Worm (Caenorhabditis elegans) whole organism, L1 larva: ENCODE results near the gene swm-1.
A peak's percentile ranks its signal among the peaks of the same experiment; 100 is the strongest.

Source experiments
- C34B4.2 ChIP-seq: sonication (generic microtip); optimal IDR thresholded peaks from 2 replicates; lab custom pipeline; 2017; ENCODE audit warnings: mild to moderate bottlenecking, missing genetic modification characterization, missing compliant biosample characterization
- F16B12.6 ChIP-seq: fragments of 150-350 bp; optimal IDR thresholded peaks from 2 replicates; lab custom pipeline; 2014; ENCODE audit warnings: missing biosample characterization, missing genetic modification characterization
- aha-1 ChIP-seq: fragments of 150-350 bp; optimal IDR thresholded peaks from 2 replicates; lab custom pipeline; 2014; ENCODE audit warnings: missing biosample characterization, missing genetic modification characterization
- aly-2 ChIP-seq: fragments of 150-350 bp; optimal IDR thresholded peaks from 2 replicates; lab custom pipeline; 2014; ENCODE audit warnings: missing biosample characterization, missing genetic modification characterization
- ama-1 ChIP-seq: fragments of 150-350 bp; optimal IDR thresholded peaks from 2 replicates; lab custom pipeline; 2014
- blmp-1 ChIP-seq: fragments of 150-350 bp; optimal IDR thresholded peaks from 2 replicates; lab custom pipeline; 2014; ENCODE audit warnings: missing biosample characterization, missing genetic modification characterization
- ceh-63 ChIP-seq: fragments of 200-800 bp; sonication (Bioruptor generic); optimal IDR thresholded peaks from 2 replicates; lab custom pipeline; 2018; ENCODE audit warnings: mild to moderate bottlenecking, missing genetic modification characterization, missing compliant biosample characterization
- ceh-82 ChIP-seq, 3 experiments: fragments of 150-350 bp in 1 of 3; sonication (generic microtip) in 2 of 3; optimal IDR thresholded peaks; 2 replicates each; lab custom pipeline; 2014 to 2017; ENCODE audit warnings: missing biosample characterization in 3 of 3, missing genetic modification characterization in 3 of 3
- ces-1 ChIP-seq: fragments of 150-350 bp; optimal IDR thresholded peaks from 2 replicates; lab custom pipeline; 2014; ENCODE audit warnings: missing biosample characterization, missing genetic modification reagents, missing genetic modification characterization
- dsc-1 ChIP-seq: sonication (generic microtip); optimal IDR thresholded peaks from 2 replicates; lab custom pipeline; 2016; ENCODE audit warnings: mild to moderate bottlenecking, missing genetic modification characterization, missing compliant biosample characterization
- efl-1 ChIP-seq, 4 experiments: fragments of 150-350 bp; optimal IDR thresholded peaks in 3 of 4; peaks in 1 of 4; 1 replicate in 1 of 4; 2 replicates in 3 of 4; lab custom pipeline; 2014; ENCODE audit warnings: missing biosample characterization in 2 of 4, missing genetic modification characterization in 2 of 4, missing genetic modification reagents in 2 of 4
- efl-3 ChIP-seq: fragments of 200-800 bp; sonication (Bioruptor generic); optimal IDR thresholded peaks from 2 replicates; lab custom pipeline; 2018; ENCODE audit warnings: mild to moderate bottlenecking, missing genetic modification characterization, missing compliant biosample characterization
- egl-13 ChIP-seq: sonication (generic microtip); optimal IDR thresholded peaks from 2 replicates; lab custom pipeline; 2016; ENCODE audit warnings: missing genotype, missing genetic modification reagents, missing genetic modification characterization, missing compliant biosample characterization
- egl-27 ChIP-seq, 2 experiments: fragments of 150-350 bp in 1 of 2; sonication (generic microtip); optimal IDR thresholded peaks; 3 replicates each; lab custom pipeline; 2017 to 2018; ENCODE audit warnings: missing biosample characterization in 2 of 2, missing genetic modification characterization in 2 of 2, missing genetic modification reagents in 2 of 2
- elt-3 ChIP-seq, 6 experiments: fragments of 150-350 bp in 1 of 6; sonication (generic microtip); optimal IDR thresholded peaks; 2 replicates each; lab custom pipeline; 2017 to 2018; ENCODE audit warnings: missing biosample characterization in 6 of 6, missing genetic modification characterization in 6 of 6, inconsistent platforms in 1 of 6
- fkh-8 ChIP-seq: sonication (generic microtip); optimal IDR thresholded peaks from 2 replicates; lab custom pipeline; 2016; ENCODE audit warnings: mild to moderate bottlenecking, missing genetic modification characterization, missing compliant biosample characterization
- fos-1 ChIP-seq: fragments of 150-350 bp; optimal IDR thresholded peaks from 2 replicates; lab custom pipeline; 2014; ENCODE audit warnings: missing biosample characterization, missing genetic modification characterization
- grh-1 ChIP-seq: fragments of 200-800 bp; sonication (Bioruptor generic); IDR thresholded peaks from 2 replicates; pipeline ENCODE4 v1.3.6; 2022; ENCODE audit warnings: missing genetic modification reagents, missing genetic modification characterization, missing compliant biosample characterization
- hlh-17 ChIP-seq: fragments of 200-800 bp; sonication (Bioruptor generic); optimal IDR thresholded peaks from 2 replicates; lab custom pipeline; 2018; ENCODE audit warnings: missing genetic modification characterization, mild to moderate bottlenecking, missing compliant biosample characterization, moderate library complexity, borderline replicate concordance
- hpl-2 ChIP-seq: fragments of 150-350 bp; optimal IDR thresholded peaks from 2 replicates; lab custom pipeline; 2014; ENCODE audit warnings: missing biosample characterization, missing genetic modification reagents, missing genetic modification characterization
- lin-13 ChIP-seq: fragments of 150-350 bp; optimal IDR thresholded peaks from 2 replicates; lab custom pipeline; 2014; ENCODE audit warnings: missing biosample characterization, missing genetic modification reagents, missing genetic modification characterization
- lin-14 ChIP-seq: fragments of 200-800 bp; sonication (Bioruptor generic); optimal IDR thresholded peaks from 2 replicates; lab custom pipeline; 2018; ENCODE audit warnings: mild to moderate bottlenecking, missing genetic modification characterization, moderate library complexity, missing compliant biosample characterization
- lin-35 ChIP-seq, 2 experiments: fragments of 150-350 bp; optimal IDR thresholded peaks; 2 replicates each; lab custom pipeline; 2014; ENCODE audit warnings: missing biosample characterization in 2 of 2, missing genetic modification characterization in 2 of 2, missing genetic modification reagents in 2 of 2
- lin-39 ChIP-seq: fragments of 150-350 bp; optimal IDR thresholded peaks from 2 replicates; lab custom pipeline; 2014; ENCODE audit warnings: missing biosample characterization, missing genetic modification reagents, missing genetic modification characterization
- lir-3 ChIP-seq: sonication (generic microtip); optimal IDR thresholded peaks from 2 replicates; lab custom pipeline; 2016; ENCODE audit warnings: mild to moderate bottlenecking, missing genetic modification characterization, moderate library complexity, missing compliant biosample characterization; ENCODE audit not compliant: poor library complexity
- mef-2 ChIP-seq: fragments of 150-350 bp; optimal IDR thresholded peaks from 2 replicates; lab custom pipeline; 2014; ENCODE audit warnings: missing biosample characterization, missing genetic modification characterization
- nhr-76 ChIP-seq: sonication (generic microtip); optimal IDR thresholded peaks from 2 replicates; lab custom pipeline; 2017; ENCODE audit warnings: missing biosample characterization, missing genetic modification characterization
- nhr-84 ChIP-seq: sonication (generic microtip); optimal IDR thresholded peaks from 2 replicates; lab custom pipeline; 2017; ENCODE audit warnings: missing biosample characterization, missing genetic modification characterization
- nhr-85 ChIP-seq: sonication (generic microtip); peaks from one replicate; lab custom pipeline; 2016; ENCODE audit warnings: missing genetic modification characterization, inconsistent platforms, missing compliant biosample characterization
- pqm-1 ChIP-seq: sonication (generic microtip); optimal IDR thresholded peaks from 3 replicates; lab custom pipeline; 2017; ENCODE audit warnings: missing biosample characterization, missing genetic modification characterization
- snu-23 ChIP-seq: sonication (generic microtip); optimal IDR thresholded peaks from 2 replicates; lab custom pipeline; 2016; ENCODE audit warnings: missing genetic modification characterization, missing compliant biosample characterization
- swsn-7 ChIP-seq: sonication (generic microtip); optimal IDR thresholded peaks from 2 replicates; lab custom pipeline; 2016; ENCODE audit warnings: missing genetic modification characterization, missing compliant biosample characterization
- tlp-1 ChIP-seq: fragments of 150-350 bp; optimal IDR thresholded peaks from 2 replicates; lab custom pipeline; 2014; ENCODE audit warnings: missing biosample characterization, missing genetic modification characterization
- unc-30 ChIP-seq: sonication (generic microtip); optimal IDR thresholded peaks from 2 replicates; lab custom pipeline; 2017; ENCODE audit warnings: missing biosample characterization, missing genetic modification characterization
- unc-86 ChIP-seq: sonication (generic microtip); optimal IDR thresholded peaks from 2 replicates; lab custom pipeline; 2016; ENCODE audit warnings: missing genetic modification characterization, missing compliant biosample characterization
- vab-15 ChIP-seq: sonication (generic microtip); optimal IDR thresholded peaks from 2 replicates; lab custom pipeline; 2017; ENCODE audit warnings: missing genotype, mild to moderate bottlenecking, missing genetic modification characterization, missing compliant biosample characterization
- xbp-1 ChIP-seq: sonication (generic microtip); optimal IDR thresholded peaks from 2 replicates; lab custom pipeline; 2016; ENCODE audit warnings: missing genetic modification characterization, missing compliant biosample characterization
- zip-4 ChIP-seq: fragments of 200-800 bp; sonication (Bioruptor generic); optimal IDR thresholded peaks from 2 replicates; lab custom pipeline; 2018; ENCODE audit warnings: mild to moderate bottlenecking, missing genetic modification characterization, moderate library complexity, missing compliant biosample characterization
- ztf-11 ChIP-seq, 2 experiments: sonication (generic microtip); optimal IDR thresholded peaks; 2 replicates each; lab custom pipeline; 2016 to 2017; ENCODE audit warnings: missing genetic modification characterization in 2 of 2, missing biosample characterization in 1 of 2, missing compliant biosample characterization in 1 of 2

Gene swm-1

DNA sequence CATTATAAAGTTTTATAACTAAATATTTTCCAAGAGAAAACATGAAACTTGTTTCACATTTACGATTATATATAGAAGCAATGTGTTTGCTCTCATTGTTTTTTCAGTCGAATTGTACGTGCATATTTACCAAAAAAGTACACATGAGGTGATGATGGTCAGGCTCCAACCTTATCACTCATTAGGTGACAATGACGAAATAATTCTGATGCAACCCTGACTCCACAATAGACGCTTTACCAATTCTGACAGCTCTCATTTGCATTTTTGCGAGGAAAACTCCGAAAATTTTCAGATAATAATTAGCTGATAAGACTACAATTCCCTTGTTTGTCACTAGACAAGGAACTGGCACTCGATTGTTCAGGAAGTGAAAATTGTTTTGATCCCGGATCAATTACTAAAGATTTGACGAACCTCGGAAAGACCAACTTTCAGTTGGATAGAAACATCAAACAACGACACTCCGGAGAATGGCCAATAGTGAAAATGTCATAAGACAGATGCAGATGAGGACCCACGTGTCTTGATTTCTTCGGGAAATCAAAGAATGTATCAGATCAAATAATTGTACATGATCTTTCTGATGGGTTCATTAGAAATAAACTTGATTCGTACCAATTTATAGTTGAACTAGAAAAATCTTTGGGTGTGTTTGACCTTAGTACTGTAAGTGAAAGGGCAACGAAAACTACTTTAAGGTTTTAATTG lies 24.3 kb upstream of the swm-1 start (continued):
- TF ChIP-seq lin-35 (GFP tag; optimal IDR thresholded peaks at IDR 0.05; lab: Kevin White, UChicago) (peak in 1 of 2 experiments; percentile 70), dsc-1 (tag; lab: Kevin White, UChicago) (no peak), ceh-82 (tag; optimal IDR thresholded peaks at IDR 0.05; lab: Kevin White, UChicago) (no peak), ceh-63 (GFP tag; lab: Kevin White, UChicago) (no peak), tlp-1 (tag; lab: Kevin White, UChicago) (no peak), nhr-85 (tag; lab: Kevin White, UChicago) (peak; percentile 78), nhr-84 (no peak), blmp-1 (tag; lab: Kevin White, UChicago) (peak; percentile 87), zip-4 (GFP tag; lab: Kevin White, UChicago) (no peak), grh-1 (GFP tag; lab: Robert Waterston, UW) (no peak), snu-23 (peak; percentile 37), hlh-17 (GFP tag; lab: Kevin White, UChicago) (no peak), mef-2 (no peak), ces-1 (GFP tag; lab: Kevin White, UChicago) (no peak), pqm-1 (tag; lab: Kevin White, UChicago) (no peak), lin-13 (GFP tag; lab: Kevin White, UChicago) (no peak), egl-27 (tag; optimal IDR thresholded peaks at IDR 0.05; lab: Kevin White, UChicago) (no peak), efl-1 (optimal IDR thresholded peaks at IDR 0.05; lab: Kevin White, UChicago) (no peak), efl-1 (GFP tag; optimal IDR thresholded peaks at IDR 0.05 in 1 of 2; lab: Kevin White, UChicago) (no peak), vab-15 (no peak), swsn-7 (no peak), ama-1 (no peak), elt-3 (tag; optimal IDR thresholded peaks at IDR 0.05; lab: Kevin White, UChicago) (peak in 1 of 6 experiments; percentile 69), lin-39 (no peak), aly-2 (tag; lab: Kevin White, UChicago) (no peak), aha-1 (tag; lab: Kevin White, UChicago) (no peak), efl-3 (GFP tag; lab: Kevin White, UChicago) (no peak), xbp-1 (no peak), lir-3 (no peak), fkh-8 (tag; lab: Kevin White, UChicago) (no peak), unc-86 (tag; lab: Kevin White, UChicago) (no peak), ztf-11 (tag; optimal IDR thresholded peaks at IDR 0.05; lab: Kevin White, UChicago) (no peak)

DNA sequence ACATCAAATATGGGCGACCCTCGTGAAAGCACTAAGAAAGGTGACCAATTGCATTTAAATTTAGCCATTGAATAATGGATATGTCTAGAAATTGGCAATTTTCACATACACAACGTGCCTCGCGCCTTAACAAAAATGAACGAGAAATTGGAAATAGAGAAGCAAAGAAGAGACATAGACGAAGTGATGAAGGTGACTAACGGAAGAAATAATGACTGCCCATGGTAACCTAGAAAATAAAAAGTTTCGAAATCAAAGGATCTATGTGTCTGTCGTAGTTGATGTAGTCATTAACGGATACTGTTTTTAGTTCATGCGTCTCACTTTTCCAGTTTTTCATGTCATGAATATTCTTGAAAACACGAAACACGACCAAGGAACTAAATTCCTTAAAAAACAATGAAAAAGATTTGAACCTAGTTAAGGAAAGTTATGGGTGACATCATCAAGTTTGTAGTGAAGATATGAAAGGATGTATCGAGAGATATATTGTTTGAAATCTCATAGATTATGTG lies 23.5 kb upstream of the swm-1 start:
- TF ChIP-seq aha-1 (tag; lab: Kevin White, UChicago): no peak
- TF ChIP-seq nhr-76: no peak
- TF ChIP-seq ces-1 (GFP tag; lab: Kevin White, UChicago): no peak
- no peak for TF ChIP-seq efl-1 (optimal IDR thresholded peaks at IDR 0.05; lab: Kevin White, UChicago)
- TF ChIP-seq efl-1 (GFP tag; optimal IDR thresholded peaks at IDR 0.05 in 1 of 2; lab: Kevin White, UChicago): peak in 1 of 2 experiments; percentile 73
- peak; percentile 32 for TF ChIP-seq lin-14 (GFP tag; lab: Kevin White, UChicago)
- TF ChIP-seq blmp-1 (tag; lab: Kevin White, UChicago): peak; percentile 25
- peak; percentile 3 for TF ChIP-seq fos-1 (tag; lab: Kevin White, UChicago)
- TF ChIP-seq F16B12.6: no peak
- no peak for TF ChIP-seq unc-30 (tag; lab: Kevin White, UChicago)
- TF ChIP-seq C34B4.2 (tag; lab: Kevin White, UChicago): no peak
- TF ChIP-seq egl-13 (tag; lab: Kevin White, UChicago): no peak
- TF ChIP-seq nhr-85 (tag; lab: Kevin White, UChicago): peak; percentile 90
- TF ChIP-seq hpl-2 (GFP tag; lab: Kevin White, UChicago): no peak
